Fruit fly (Drosophila melanogaster) whole organism: ENCODE measurements around the gene CG43235.

ENCODE experiments used
- CG8478 ChIP-seq: fragments of >200 bp; optimal IDR thresholded peaks from 2 replicates; lab custom pipeline; 2018; ENCODE audit warnings: inconsistent platforms
- Dll ChIP-seq: fragments of >200 bp; optimal IDR thresholded peaks from 2 replicates; lab custom pipeline; 2017
- EcR ChIP-seq, 2 experiments: fragments of >200 bp; optimal IDR thresholded peaks; 2 replicates each; lab custom pipeline; 2017; ENCODE audit warnings: missing biosample characterization in 2 of 2, missing genetic modification characterization in 2 of 2, missing genetic modification reagents in 2 of 2
- pan ChIP-seq: fragments of >200 bp; optimal IDR thresholded peaks from 2 replicates; lab custom pipeline; 2017
- psq ChIP-seq: fragments of >200 bp; optimal IDR thresholded peaks from 2 replicates; lab custom pipeline; 2017
- usp ChIP-seq: fragments of >200 bp; optimal IDR thresholded peaks from 2 replicates; lab custom pipeline; 2017; ENCODE audit warnings: missing biosample characterization, missing genetic modification characterization, mixed read lengths

CG43235 gene

DNA sequence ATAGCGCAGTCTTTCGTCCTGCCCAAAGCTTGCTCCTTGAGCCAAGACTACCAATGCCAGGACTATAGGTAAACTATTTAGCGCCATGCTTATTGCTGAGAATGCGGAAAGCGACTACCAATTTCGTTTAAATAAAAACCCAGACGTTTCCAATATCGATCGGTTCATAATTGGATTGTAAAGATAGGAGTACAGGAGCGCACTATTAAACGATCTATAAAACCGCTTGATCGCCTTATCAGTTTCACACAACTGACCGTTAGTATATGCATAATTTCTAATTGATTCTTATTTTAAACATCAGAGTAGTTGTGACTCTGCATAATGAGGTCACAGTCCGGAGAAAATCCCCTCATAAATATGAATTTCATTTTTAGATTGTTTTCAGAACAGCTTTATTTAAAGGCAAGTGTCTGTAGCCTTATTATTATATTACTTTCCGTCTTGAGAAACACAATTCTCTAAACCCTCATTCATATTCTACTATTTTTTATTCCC, at the start of gene CG43235, which contains the start of gene CG7025:
Gene CG43235, plus strand, starts transcription at position 448 of the 498 bp plus-strand sequence.
Gene CG7025, minus strand, starts transcription at position 101 of the 498 bp plus-strand sequence.
- TF ChIP-seq Dll (lab: Kevin White, UChicago) (no peak), CG8478 (lab: Kevin White, UChicago) (no peak), pan (lab: Kevin White, UChicago) (no peak), psq (no peak), usp (GFP tag; lab: Kevin White, UChicago) (no peak), EcR (GFP tag; optimal IDR thresholded peaks at IDR 0.05; lab: Kevin White, UChicago) (no peak)

DNA sequence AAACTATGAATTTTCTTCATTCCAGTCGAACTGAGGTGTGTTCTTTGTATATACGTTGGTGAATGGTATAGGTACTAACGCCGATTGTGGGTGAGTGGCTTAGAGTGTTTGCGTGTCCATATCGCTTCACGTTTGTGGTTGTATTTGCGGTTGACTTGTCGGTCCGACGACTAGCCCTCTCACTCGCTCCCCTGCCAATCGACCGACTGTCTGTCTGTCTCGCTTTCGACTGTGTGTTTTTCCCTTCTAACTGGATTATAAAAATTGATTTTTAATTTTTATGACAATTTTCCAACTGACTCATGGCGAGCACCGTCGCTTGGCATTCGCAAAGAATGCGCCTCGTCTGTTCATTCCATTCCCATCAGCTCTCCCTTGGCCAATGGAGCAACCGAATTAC, 33.3 kb upstream of the CG43235 start:
- no peak for TF ChIP-seq psq
- no peak for TF ChIP-seq pan (lab: Kevin White, UChicago)
- TF ChIP-seq CG8478 (lab: Kevin White, UChicago), result no peak
- TF ChIP-seq Dll (lab: Kevin White, UChicago), result no peak
- TF ChIP-seq EcR (GFP tag; optimal IDR thresholded peaks at IDR 0.05; lab: Kevin White, UChicago), result no peak

DNA sequence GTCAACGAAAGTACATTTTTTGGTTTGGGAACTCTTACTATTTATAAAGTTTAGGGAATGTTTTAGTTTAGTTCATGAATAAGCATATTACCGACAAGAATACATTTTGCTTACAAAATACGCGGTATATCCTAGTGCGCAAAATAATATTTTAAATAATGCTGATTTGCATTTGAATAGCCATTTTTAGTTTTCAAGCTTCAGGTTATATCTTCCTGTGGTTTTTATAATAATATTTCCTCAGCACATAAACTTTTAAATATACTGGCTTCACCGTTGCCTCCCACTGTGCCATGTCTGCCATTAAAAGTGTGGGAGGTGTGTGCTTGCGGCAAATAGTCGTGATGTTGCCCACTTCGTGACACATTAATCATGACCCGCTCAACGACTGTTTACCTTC, 32.7 kb upstream of the CG43235 start:
- no peak for TF ChIP-seq Dll (lab: Kevin White, UChicago)
- no peak for TF ChIP-seq usp (GFP tag; lab: Kevin White, UChicago)
- TF ChIP-seq CG8478 (lab: Kevin White, UChicago), result no peak
- no peak for TF ChIP-seq psq
- TF ChIP-seq pan (lab: Kevin White, UChicago), result no peak
- TF ChIP-seq EcR (GFP tag; optimal IDR thresholded peaks at IDR 0.05; lab: Kevin White, UChicago), result no peak

DNA sequence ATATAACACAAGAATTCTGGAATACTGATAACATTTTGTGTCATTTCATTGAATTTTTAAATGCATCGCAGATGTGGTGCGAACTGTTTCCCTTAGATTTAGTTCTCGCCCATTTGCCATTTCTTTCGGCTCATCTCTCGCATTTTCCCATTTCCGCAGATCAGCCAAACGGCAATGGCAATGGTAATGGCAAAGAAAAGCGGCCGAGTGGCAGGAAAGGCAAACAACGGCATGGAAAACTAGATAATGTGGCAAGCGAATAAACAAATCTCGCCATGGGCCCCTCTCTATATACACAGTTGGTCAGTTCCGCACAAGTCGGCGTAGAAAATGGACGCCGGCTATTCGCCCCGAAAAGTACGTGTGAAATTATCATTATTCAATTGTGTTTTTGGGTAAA, 27.1 kb upstream of the CG43235 start, which contains the start of gene Myo28B1:
Gene Myo28B1, plus strand, starts transcription at position 301 of the 400 bp plus-strand sequence.
- TF ChIP-seq psq (no peak), Dll (lab: Kevin White, UChicago) (no peak), usp (GFP tag; lab: Kevin White, UChicago) (no peak), pan (lab: Kevin White, UChicago) (no peak), CG8478 (lab: Kevin White, UChicago) (no peak), EcR (GFP tag; optimal IDR thresholded peaks at IDR 0.05; lab: Kevin White, UChicago) (no peak)

DNA sequence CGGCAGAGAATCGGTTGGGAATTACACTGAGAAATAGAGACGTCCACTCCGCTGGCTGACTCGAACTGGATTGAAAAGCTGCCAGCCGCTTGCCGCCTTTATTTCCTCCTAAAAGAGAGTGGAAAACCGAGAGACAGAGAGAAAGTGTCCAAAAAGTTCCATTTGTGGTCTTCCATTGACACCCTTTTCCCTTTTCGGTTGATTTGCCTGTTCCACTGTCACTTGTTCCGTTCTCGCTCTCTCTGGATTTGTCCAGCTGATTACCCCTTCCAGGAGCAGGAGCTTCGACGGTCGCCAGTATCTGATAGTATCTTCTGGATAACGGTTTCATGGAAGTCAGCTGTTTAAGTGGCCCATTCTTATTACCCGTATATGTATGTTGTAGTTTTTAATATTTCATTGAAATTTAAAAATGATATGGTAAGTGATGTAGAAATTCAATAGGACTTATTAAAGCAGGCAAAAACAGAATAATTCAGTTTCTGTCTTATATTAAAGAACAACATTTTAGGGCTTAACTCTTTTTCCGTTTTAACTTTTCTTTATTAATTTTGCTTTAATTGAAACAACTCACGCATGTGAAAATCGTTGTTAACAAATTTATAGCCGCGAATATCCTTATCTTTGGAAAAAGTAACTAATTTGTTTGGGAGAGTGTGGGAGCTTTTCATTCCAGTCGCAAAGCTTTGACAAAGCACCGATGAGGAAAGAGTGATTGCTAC, 17.6 kb upstream of the CG43235 start, which contains the start of gene Slob:
Gene Slob, minus strand, starts transcription at position 51 of the 722 bp plus-strand sequence.
- TF ChIP-seq psq (no peak), Dll (lab: Kevin White, UChicago) (no peak), CG8478 (lab: Kevin White, UChicago) (no peak), pan (lab: Kevin White, UChicago) (no peak), usp (GFP tag; lab: Kevin White, UChicago) (no peak), EcR (GFP tag; optimal IDR thresholded peaks at IDR 0.05; lab: Kevin White, UChicago) (no peak)

DNA sequence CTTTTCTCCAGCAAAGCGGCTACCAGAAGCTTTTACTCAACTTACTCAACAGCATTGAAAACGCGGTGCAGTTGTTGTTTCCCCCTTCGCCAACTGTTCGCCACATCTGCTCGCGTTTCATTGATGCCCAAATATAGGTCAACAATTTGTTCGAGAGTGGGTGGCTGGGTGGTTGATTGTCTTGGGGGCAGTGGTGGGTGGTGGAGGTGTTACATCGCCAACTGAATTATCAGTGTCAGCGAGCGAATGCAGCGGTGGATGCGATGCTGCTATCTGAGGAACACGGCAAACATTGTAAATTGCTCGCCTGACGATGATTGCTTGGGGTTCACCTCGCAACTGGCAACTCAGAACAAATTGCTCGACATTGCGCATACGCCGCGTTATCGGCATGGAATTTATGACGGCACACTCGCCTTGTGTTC, 17.1 kb upstream of the CG43235 start:
- TF ChIP-seq pan (lab: Kevin White, UChicago), result no peak
- TF ChIP-seq EcR (GFP tag; optimal IDR thresholded peaks at IDR 0.05; lab: Kevin White, UChicago), result no peak
- no peak for TF ChIP-seq usp (GFP tag; lab: Kevin White, UChicago)
- TF ChIP-seq psq, result no peak

DNA sequence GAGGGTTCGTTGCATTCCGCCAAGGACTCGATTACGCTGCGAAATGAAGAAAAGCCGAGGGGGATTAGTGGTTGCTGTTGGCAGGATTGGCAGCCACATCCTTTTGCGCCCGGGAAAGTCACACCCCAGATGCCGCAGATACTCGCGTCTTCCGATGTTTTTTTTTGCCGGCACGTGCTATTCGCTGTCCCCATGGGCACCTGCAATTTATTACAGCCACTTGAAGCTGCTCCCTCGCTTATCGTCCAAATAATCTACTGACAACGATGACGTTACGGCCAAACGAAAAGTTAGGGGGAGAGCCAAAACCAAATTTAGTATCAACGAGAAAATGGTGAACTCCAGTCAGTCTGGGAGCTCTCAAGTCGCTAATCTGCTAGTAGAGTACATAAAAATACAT, 15.8 kb upstream of the CG43235 start:
- no peak for TF ChIP-seq usp (GFP tag; lab: Kevin White, UChicago)
- no peak for TF ChIP-seq EcR (GFP tag; optimal IDR thresholded peaks at IDR 0.05; lab: Kevin White, UChicago)
- TF ChIP-seq Dll (lab: Kevin White, UChicago), result no peak
- no peak for TF ChIP-seq CG8478 (lab: Kevin White, UChicago)
- TF ChIP-seq psq, result no peak
- TF ChIP-seq pan (lab: Kevin White, UChicago), result no peak

DNA sequence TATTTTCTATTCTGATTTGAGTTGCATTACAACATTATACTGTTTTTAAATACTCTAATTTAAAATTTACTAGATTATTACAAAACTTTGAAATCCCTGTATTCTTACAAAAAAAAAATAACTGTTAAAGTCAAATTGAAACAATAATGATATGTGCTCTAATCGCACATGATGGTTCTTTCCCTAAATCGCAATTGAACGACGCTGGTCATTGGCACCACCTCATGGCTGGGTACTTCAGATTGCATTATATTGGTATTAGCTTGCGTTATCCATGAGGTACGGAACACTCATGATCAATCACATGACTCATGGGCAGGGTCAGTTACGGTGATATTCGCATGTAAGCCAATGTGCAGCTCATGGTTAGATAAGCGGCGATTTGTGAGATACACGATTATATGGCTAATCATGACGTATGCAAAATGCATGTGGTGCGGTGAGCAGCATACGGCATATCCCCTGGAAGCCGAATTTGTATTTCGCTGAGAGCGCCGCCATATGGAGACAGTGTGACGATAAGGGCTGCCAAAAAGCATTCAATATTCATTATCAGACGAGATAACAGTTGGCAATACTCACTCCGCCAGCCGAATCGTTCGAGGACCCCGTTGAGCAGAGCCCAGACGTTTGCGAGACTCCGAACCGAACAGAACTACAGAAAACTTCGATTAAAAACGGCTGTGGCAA, 14.6 kb upstream of the CG43235 start:
- TF ChIP-seq pan (lab: Kevin White, UChicago) (no peak), usp (GFP tag; lab: Kevin White, UChicago) (no peak), CG8478 (lab: Kevin White, UChicago) (no peak), EcR (GFP tag; optimal IDR thresholded peaks at IDR 0.05; lab: Kevin White, UChicago) (no peak), Dll (lab: Kevin White, UChicago) (no peak), psq (no peak)

DNA sequence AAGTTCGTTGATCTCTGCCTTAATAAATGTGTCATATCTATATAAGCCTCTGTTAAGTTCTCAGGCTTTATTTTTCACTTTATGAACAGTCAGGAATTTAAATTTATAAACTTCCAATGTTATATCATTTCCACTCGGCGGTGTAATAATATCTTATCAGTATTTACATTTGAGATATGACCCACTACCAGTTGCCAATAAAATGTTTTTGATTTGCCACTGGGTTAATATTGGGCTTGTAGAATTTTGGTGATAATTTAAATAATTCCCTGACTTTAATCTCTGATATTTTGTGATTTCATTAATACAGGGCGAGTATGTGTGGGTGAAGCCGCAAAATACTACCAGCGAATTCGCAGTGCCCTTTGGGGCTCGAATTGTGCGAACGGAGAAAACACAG, 12.5 kb upstream of the CG43235 start:
- TF ChIP-seq usp (GFP tag; lab: Kevin White, UChicago) (no peak), Dll (lab: Kevin White, UChicago) (no peak), pan (lab: Kevin White, UChicago) (no peak), CG8478 (lab: Kevin White, UChicago) (no peak), EcR (GFP tag; optimal IDR thresholded peaks at IDR 0.05; lab: Kevin White, UChicago) (no peak), psq (no peak)

DNA sequence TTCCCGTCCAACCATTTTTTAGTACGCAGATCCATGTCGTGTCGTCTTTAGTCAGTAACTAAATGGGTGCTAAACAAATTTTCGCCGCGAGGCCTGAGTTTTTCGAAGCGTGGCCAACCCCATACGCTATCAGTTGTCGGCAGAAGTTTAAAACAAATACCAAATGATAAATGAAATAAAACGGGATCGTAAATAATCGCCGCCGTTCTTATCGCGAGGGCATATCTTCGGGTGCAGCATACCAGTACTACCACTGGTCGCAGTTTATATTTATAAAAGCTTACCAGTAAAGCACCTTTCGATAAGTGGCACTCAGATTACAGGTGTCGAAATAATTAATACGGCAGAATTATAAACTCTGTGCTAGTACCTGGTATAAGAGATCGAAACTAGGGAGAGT, 7.5 kb upstream of the CG43235 start:
- no peak for TF ChIP-seq pan (lab: Kevin White, UChicago)
- TF ChIP-seq usp (GFP tag; lab: Kevin White, UChicago), result no peak
- no peak for TF ChIP-seq psq
- no peak for TF ChIP-seq Dll (lab: Kevin White, UChicago)
- no peak for TF ChIP-seq EcR (GFP tag; optimal IDR thresholded peaks at IDR 0.05; lab: Kevin White, UChicago)

DNA sequence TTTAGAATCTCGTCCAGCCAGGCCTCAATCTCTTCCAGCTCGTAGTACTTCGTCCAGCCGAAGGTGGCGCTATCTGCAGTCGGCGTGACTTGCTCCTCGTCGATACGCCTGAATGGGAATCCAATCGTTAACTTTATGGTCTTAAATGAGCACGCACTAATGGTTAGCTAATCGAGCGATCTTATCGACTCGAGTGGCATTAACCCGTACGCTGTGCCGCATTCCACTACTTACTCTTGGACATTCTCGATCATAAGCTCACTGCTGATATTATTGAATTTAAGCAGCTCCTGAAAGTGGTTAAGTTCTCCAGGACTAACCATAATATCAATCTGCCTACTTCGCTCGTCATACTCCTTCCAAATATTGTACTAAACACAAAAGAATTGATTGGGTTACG, 2.4 kb upstream of the CG43235 start:
- TF ChIP-seq EcR (GFP tag; optimal IDR thresholded peaks at IDR 0.05; lab: Kevin White, UChicago) (no peak), CG8478 (lab: Kevin White, UChicago) (no peak), psq (no peak), pan (lab: Kevin White, UChicago) (no peak), usp (GFP tag; lab: Kevin White, UChicago) (no peak), Dll (lab: Kevin White, UChicago) (no peak)
